Fruit fly (Drosophila melanogaster): ENCODE results near the gene CG4194.

CG4194 gene

dm6 chrX:2050070-2050899 lies 18.1 kb upstream of the CG4194 start, which contains the start of gene moody:
moody (minus strand) TSS chrX:2050120.
- TF ChIP-seq Dif (GFP tag; optimal IDR thresholded peaks at IDR 0.05; ENCODE audit: partially characterized antibody) (peak; percentile 76), dmrt93B (GFP tag; optimal IDR thresholded peaks at IDR 0.05) (peak; percentile 88), Mio (GFP tag; optimal IDR thresholded peaks at IDR 0.05) (peak; percentile 89), Hr83 (GFP tag; optimal IDR thresholded peaks at IDR 0.05; ENCODE audit: poor library complexity, severe bottlenecking) (peak; percentile 98), pan (optimal IDR thresholded peaks at IDR 0.05) (no peak), CG32264 (GFP tag; optimal IDR thresholded peaks at IDR 0.05) (peak; percentile 86), Jra (GFP tag; optimal IDR thresholded peaks at IDR 0.05) (peak; percentile 90), Myc (optimal IDR thresholded peaks at IDR 0.05) (no peak), foxo (GFP tag; optimal IDR thresholded peaks at IDR 0.05) (peak; percentile 77 to 99), ey (GFP tag; optimal IDR thresholded peaks at IDR 0.05) (peak; percentile 97), OdsH (GFP tag; optimal IDR thresholded peaks at IDR 0.05) (peak; percentile 96), dsf (GFP tag; optimal IDR thresholded peaks at IDR 0.05; ENCODE audit: borderline replicate concordance) (peak; percentile 79), rgr (GFP tag; optimal IDR thresholded peaks at IDR 0.05) (peak; percentile 97), CG9705 (GFP tag; optimal IDR thresholded peaks at IDR 0.05) (peak; percentile 93), jim (GFP tag; optimal IDR thresholded peaks at IDR 0.05) (peak; percentile 37), h (GFP tag; optimal IDR thresholded peaks at IDR 0.05) (peak; percentile 98), sv (GFP tag; optimal IDR thresholded peaks at IDR 0.05) (peak; percentile 93), CrebA (GFP tag; optimal IDR thresholded peaks at IDR 0.05; ENCODE audit: borderline replicate concordance) (no peak), Hnf4 (GFP tag; optimal IDR thresholded peaks at IDR 0.05) (peak; percentile 95), dl (GFP tag; optimal IDR thresholded peaks at IDR 0.05; ENCODE audit: insufficient read depth in 1 of 2, partially characterized antibody in 2 of 2) (peak; percentile 69 to 81), Abd-B (GFP tag; optimal IDR thresholded peaks at IDR 0.05) (no peak), Dfd (GFP tag; optimal IDR thresholded peaks at IDR 0.05) (no peak), br (GFP tag; optimal IDR thresholded peaks at IDR 0.05) (peak; percentile 98), Hr78 (GFP tag; optimal IDR thresholded peaks at IDR 0.05) (no peak), Rel (GFP tag; optimal IDR thresholded peaks at IDR 0.05) (peak; percentile 75), Rel (tag; optimal IDR thresholded peaks at IDR 0.05) (peak; percentile 84), psq (GFP tag; optimal IDR thresholded peaks at IDR 0.05) (peak; percentile 87), sage (GFP tag; optimal IDR thresholded peaks at IDR 0.05) (peak; percentile 84), HLH106 (tag; optimal IDR thresholded peaks at IDR 0.05) (peak; percentile 95), fru (GFP tag; optimal IDR thresholded peaks at IDR 0.05) (peak; percentile 97), lola (GFP tag; optimal IDR thresholded peaks at IDR 0.05) (no peak), GATAd (GFP tag; optimal IDR thresholded peaks at IDR 0.05) (peak; percentile 56), Vsx2 (GFP tag; optimal IDR thresholded peaks at IDR 0.05; ENCODE audit: partially characterized antibody) (no peak), N (GFP tag; optimal IDR thresholded peaks at IDR 0.05) (no peak), usp (GFP tag; optimal IDR thresholded peaks at IDR 0.05) (no peak), woc (GFP tag; optimal IDR thresholded peaks at IDR 0.05) (peak; percentile 90), Sp1 (GFP tag; optimal IDR thresholded peaks at IDR 0.05) (peak; percentile 94), brk (GFP tag; optimal IDR thresholded peaks at IDR 0.05) (no peak)

dm6 chrX:2061119-2061518 lies 7.3 kb upstream of the CG4194 start:
- TF ChIP-seq psq (GFP tag; optimal IDR thresholded peaks at IDR 0.05) (no peak), woc (GFP tag; optimal IDR thresholded peaks at IDR 0.05) (no peak), Hr78 (GFP tag; optimal IDR thresholded peaks at IDR 0.05) (no peak), usp (GFP tag; optimal IDR thresholded peaks at IDR 0.05) (no peak), N (GFP tag; optimal IDR thresholded peaks at IDR 0.05) (no peak), Dfd (GFP tag; optimal IDR thresholded peaks at IDR 0.05) (no peak), Rel (GFP tag; optimal IDR thresholded peaks at IDR 0.05) (no peak), Rel (tag; optimal IDR thresholded peaks at IDR 0.05) (no peak), CG9705 (GFP tag; optimal IDR thresholded peaks at IDR 0.05) (no peak), sage (GFP tag; optimal IDR thresholded peaks at IDR 0.05) (no peak), Myc (optimal IDR thresholded peaks at IDR 0.05) (peak; percentile 56), rgr (GFP tag; optimal IDR thresholded peaks at IDR 0.05) (no peak), jim (GFP tag; optimal IDR thresholded peaks at IDR 0.05) (no peak), CG32264 (GFP tag; optimal IDR thresholded peaks at IDR 0.05) (no peak), Hnf4 (GFP tag; optimal IDR thresholded peaks at IDR 0.05) (no peak), OdsH (GFP tag; optimal IDR thresholded peaks at IDR 0.05) (no peak), Abd-B (GFP tag; optimal IDR thresholded peaks at IDR 0.05) (no peak), dl (GFP tag; optimal IDR thresholded peaks at IDR 0.05; ENCODE audit: insufficient read depth in 1 of 2, partially characterized antibody in 2 of 2) (no peak), Sp1 (GFP tag; optimal IDR thresholded peaks at IDR 0.05) (peak; percentile 34), pan (optimal IDR thresholded peaks at IDR 0.05) (no peak), h (GFP tag; optimal IDR thresholded peaks at IDR 0.05) (no peak), Dif (GFP tag; optimal IDR thresholded peaks at IDR 0.05; ENCODE audit: partially characterized antibody) (no peak), HLH106 (tag; optimal IDR thresholded peaks at IDR 0.05) (peak; percentile 20), tai (GFP tag; optimal IDR thresholded peaks at IDR 0.05) (no peak), fru (GFP tag; optimal IDR thresholded peaks at IDR 0.05) (no peak), GATAd (GFP tag; optimal IDR thresholded peaks at IDR 0.05) (no peak)

All from whole organism, wandering third instar larva.